Worm (Caenorhabditis elegans): ENCODE data around the gene tpst-1.

The tpst-1 gene

ce11 chrIII:12614669-12615451, 47.2 kb downstream of the tpst-1 start (continued):
- TF ChIP-seq mdl-1 (tag; optimal IDR thresholded peaks at IDR 0.05): peak in 1 of 2 experiments; percentile 28
- TF ChIP-seq ztf-1 (GFP tag; conservative IDR thresholded peaks at IDR 0.05): no peak
- TF ChIP-seq sma-9 (GFP tag; optimal IDR thresholded peaks at IDR 0.05): peak; percentile 86
- no peak for TF ChIP-seq sma-9 (tag; optimal IDR thresholded peaks at IDR 0.05)
- TF ChIP-seq lin-11 (tag; optimal IDR thresholded peaks at IDR 0.05): peak; percentile 6
- TF ChIP-seq nhr-11 (tag; optimal IDR thresholded peaks at IDR 0.05): no peak
- peak; percentile 38 for TF ChIP-seq nhr-21 (tag; optimal IDR thresholded peaks at IDR 0.05)
- TF ChIP-seq fos-1 (tag; optimal IDR thresholded peaks at IDR 0.05): peak; percentile 91
- TF ChIP-seq sma-3 (GFP tag; optimal IDR thresholded peaks at IDR 0.05): peak; percentile 82
- TF ChIP-seq ztf-4 (tag; optimal IDR thresholded peaks at IDR 0.05): peak; percentile 9
- no peak for TF ChIP-seq elt-1 (tag; optimal IDR thresholded peaks at IDR 0.05)
- no peak for TF ChIP-seq mbf-1 (tag; optimal IDR thresholded peaks at IDR 0.05)
- no peak for TF ChIP-seq unc-55 (GFP tag; optimal IDR thresholded peaks at IDR 0.05)
- TF ChIP-seq F13H6.1 (tag; optimal IDR thresholded peaks at IDR 0.05): peak; percentile 43
- TF ChIP-seq aly-2 (tag; optimal IDR thresholded peaks at IDR 0.05): no peak
- TF ChIP-seq ceh-82 (tag; optimal IDR thresholded peaks at IDR 0.05): no peak

- no peak for TF ChIP-seq elt-3 (tag; optimal IDR thresholded peaks at IDR 0.05)
- TF ChIP-seq sma-9 (GFP tag; optimal IDR thresholded peaks at IDR 0.05): peak; percentile 12
- TF ChIP-seq sma-9 (tag; optimal IDR thresholded peaks at IDR 0.05): no peak
- TF ChIP-seq aly-2 (tag; optimal IDR thresholded peaks at IDR 0.05): no peak
Measured at ce11 chrIII:12614161-12614560, 47.9 kb downstream of the tpst-1 start.

ce11 chrIII:12613138-12613915, 48.8 kb downstream of the tpst-1 start:
- no peak for TF ChIP-seq mbf-1 (tag; optimal IDR thresholded peaks at IDR 0.05)
- no peak for TF ChIP-seq nhr-21 (tag; optimal IDR thresholded peaks at IDR 0.05)
- no peak for TF ChIP-seq sma-3 (GFP tag; optimal IDR thresholded peaks at IDR 0.05)
- peak; percentile 48 for TF ChIP-seq ceh-16 (tag; optimal IDR thresholded peaks at IDR 0.05)
- TF ChIP-seq elt-3 (tag; optimal IDR thresholded peaks at IDR 0.05): no peak
- no peak for TF ChIP-seq ceh-82 (tag; optimal IDR thresholded peaks at IDR 0.05)
- TF ChIP-seq elt-1 (tag; optimal IDR thresholded peaks at IDR 0.05): no peak
- no peak for TF ChIP-seq nhr-23 (tag; optimal IDR thresholded peaks at IDR 0.05)
- no peak for TF ChIP-seq aly-2 (tag; optimal IDR thresholded peaks at IDR 0.05)
- no peak for TF ChIP-seq skn-1 (tag; optimal IDR thresholded peaks at IDR 0.05)
- no peak for TF ChIP-seq nhr-12 (tag; optimal IDR thresholded peaks at IDR 0.05)
- TF ChIP-seq ztf-11 (tag; optimal IDR thresholded peaks at IDR 0.05): no peak
- no peak for TF ChIP-seq lsy-2 (tag; optimal IDR thresholded peaks at IDR 0.05)
- TF ChIP-seq C34F6.9 (tag; optimal IDR thresholded peaks at IDR 0.05): no peak
- TF ChIP-seq mab-5 (tag; optimal IDR thresholded peaks at IDR 0.05): no peak
- TF ChIP-seq ztf-4 (tag; optimal IDR thresholded peaks at IDR 0.05): no peak
- peak; percentile 43 for TF ChIP-seq ama-1 (optimal IDR thresholded peaks at IDR 0.05)
- TF ChIP-seq peb-1 (tag; optimal IDR thresholded peaks at IDR 0.05): no peak
- TF ChIP-seq lin-39 (tag; optimal IDR thresholded peaks at IDR 0.05): no peak
- no peak for TF ChIP-seq lin-13 (GFP tag; optimal IDR thresholded peaks at IDR 0.05)
- peak; percentile 28 for TF ChIP-seq zag-1 (tag; optimal IDR thresholded peaks at IDR 0.05)
- no peak for TF ChIP-seq alr-1 (tag; optimal IDR thresholded peaks at IDR 0.05)
- no peak for TF ChIP-seq nhr-237 (tag; optimal IDR thresholded peaks at IDR 0.05)
- no peak for TF ChIP-seq Y55F3AM.14 (GFP tag; optimal IDR thresholded peaks at IDR 0.05)
- no peak for TF ChIP-seq unc-62 (GFP tag; optimal IDR thresholded peaks at IDR 0.05)
- TF ChIP-seq nhr-10 (tag; optimal IDR thresholded peaks at IDR 0.05): no peak
- TF ChIP-seq sma-9 (GFP tag; optimal IDR thresholded peaks at IDR 0.05): peak; percentile 59
- TF ChIP-seq sma-9 (tag; optimal IDR thresholded peaks at IDR 0.05): no peak
- no peak for TF ChIP-seq crh-2 (tag; optimal IDR thresholded peaks at IDR 0.05)
- TF ChIP-seq snpc-4 (tag; optimal IDR thresholded peaks at IDR 0.05): no peak
- no peak for TF ChIP-seq ztf-1 (GFP tag; conservative IDR thresholded peaks at IDR 0.05)
- TF ChIP-seq F13H6.1 (tag; optimal IDR thresholded peaks at IDR 0.05): peak; percentile 69
- TF ChIP-seq fos-1 (tag; optimal IDR thresholded peaks at IDR 0.05): no peak
- TF ChIP-seq nhr-129 (tag; optimal IDR thresholded peaks at IDR 0.05): no peak
- TF ChIP-seq egl-27 (tag; optimal IDR thresholded peaks at IDR 0.05): no peak
- no peak for TF ChIP-seq nhr-77 (tag; optimal IDR thresholded peaks at IDR 0.05)
- peak; percentile 37 for TF ChIP-seq unc-55 (GFP tag; optimal IDR thresholded peaks at IDR 0.05)
- TF ChIP-seq nhr-6 (tag; optimal IDR thresholded peaks at IDR 0.05): no peak
- TF ChIP-seq sem-4 (tag; optimal IDR thresholded peaks at IDR 0.05): no peak
- no peak for TF ChIP-seq ZK546.5 (tag; optimal IDR thresholded peaks at IDR 0.05)
- no peak for TF ChIP-seq dmd-4 (tag; optimal IDR thresholded peaks at IDR 0.05)
- no peak for TF ChIP-seq gmeb-1 (tag; optimal IDR thresholded peaks at IDR 0.05)
- no peak for TF ChIP-seq lin-11 (tag; optimal IDR thresholded peaks at IDR 0.05)
- no peak for TF ChIP-seq nhr-25 (tag; optimal IDR thresholded peaks at IDR 0.05)

All from whole organism, L2 larva.